Worm (Caenorhabditis elegans): ENCODE results near the gene spin-1.

DNA sequence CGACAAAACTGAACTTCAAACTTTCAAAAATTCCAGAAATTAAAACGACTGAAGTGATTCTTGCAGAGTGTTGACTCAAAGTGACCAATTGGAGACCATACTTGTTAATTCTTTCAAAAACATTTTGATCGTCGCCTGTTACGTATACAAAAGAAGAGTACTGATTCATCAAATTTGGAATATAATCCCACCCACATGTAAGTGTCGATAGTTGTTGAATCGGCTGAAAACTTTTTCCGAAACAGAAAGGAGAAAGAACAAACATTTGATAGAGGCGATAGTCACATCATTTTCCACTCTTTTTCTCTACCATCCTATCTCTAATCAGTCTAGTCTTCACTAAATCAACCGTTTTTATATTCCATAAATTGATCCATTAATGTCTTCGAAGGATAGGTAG is 10.9 kb upstream of the spin-1 start, which contains the start of gene nhr-153:
- TF ChIP-seq zag-1 (tag; optimal IDR thresholded peaks at IDR 0.05), result no peak
- no peak for TF ChIP-seq aly-2 (tag; optimal IDR thresholded peaks at IDR 0.05)
- no peak for TF ChIP-seq unc-130 (GFP tag; optimal IDR thresholded peaks at IDR 0.05)
